Worm (Caenorhabditis elegans) whole organism, L2 larva: ENCODE measurements around the gene Y54G2A.11.

Experiments used
- C34F6.9 ChIP-seq: fragments of 150-350 bp; optimal IDR thresholded peaks from 2 replicates; lab custom pipeline; 2014; ENCODE audit warnings: missing biosample characterization, missing genetic modification characterization
- F13H6.1 ChIP-seq: sonication (generic microtip); optimal IDR thresholded peaks from 2 replicates; lab custom pipeline; 2016; ENCODE audit warnings: missing genetic modification characterization, missing compliant biosample characterization
- R02D3.7 ChIP-seq: fragments of 150-350 bp; optimal IDR thresholded peaks from 2 replicates; lab custom pipeline; 2014; ENCODE audit warnings: missing biosample characterization, missing genetic modification characterization
- Y55F3AM.14 ChIP-seq: fragments of 200-800 bp; sonication (Bioruptor generic); optimal IDR thresholded peaks from 2 replicates; lab custom pipeline; 2018; ENCODE audit warnings: mild to moderate bottlenecking, missing genetic modification characterization, missing compliant biosample characterization
- ZK546.5 ChIP-seq: sonication (generic microtip); optimal IDR thresholded peaks from 2 replicates; lab custom pipeline; 2017; ENCODE audit warnings: missing biosample characterization, missing genetic modification characterization
- alr-1 ChIP-seq: fragments of 150-350 bp; optimal IDR thresholded peaks from 2 replicates; lab custom pipeline; 2014; ENCODE audit warnings: missing biosample characterization, missing genetic modification characterization
- aly-2 ChIP-seq: fragments of 150-350 bp; optimal IDR thresholded peaks from 2 replicates; lab custom pipeline; 2014; ENCODE audit warnings: missing biosample characterization, missing genetic modification characterization
- ama-1 ChIP-seq: fragments of 150-350 bp; optimal IDR thresholded peaks from 2 replicates; lab custom pipeline; 2018; ENCODE audit warnings: inconsistent platforms
- blmp-1 ChIP-seq: sonication (generic microtip); optimal IDR thresholded peaks from 2 replicates; lab custom pipeline; 2017; ENCODE audit warnings: missing genetic modification characterization, mild to moderate bottlenecking, missing compliant biosample characterization, antibody characterized with exemption, moderate library complexity; ENCODE audit not compliant: insufficient read depth
- ceh-16 ChIP-seq: fragments of 150-350 bp; optimal IDR thresholded peaks from 2 replicates; lab custom pipeline; 2014; ENCODE audit warnings: missing biosample characterization, missing genetic modification characterization
- ceh-82 ChIP-seq: fragments of 150-350 bp; optimal IDR thresholded peaks from 2 replicates; lab custom pipeline; 2014; ENCODE audit warnings: missing biosample characterization, missing genetic modification characterization
- crh-2 ChIP-seq: sonication (generic microtip); optimal IDR thresholded peaks from 2 replicates; lab custom pipeline; 2017; ENCODE audit warnings: missing biosample characterization, missing genetic modification characterization
- dmd-4 ChIP-seq: sonication (generic microtip); optimal IDR thresholded peaks from 2 replicates; lab custom pipeline; 2017; ENCODE audit warnings: missing biosample characterization, missing genetic modification characterization
- fos-1 ChIP-seq: fragments of 150-350 bp; optimal IDR thresholded peaks from 2 replicates; lab custom pipeline; 2014; ENCODE audit warnings: missing biosample characterization, missing genetic modification characterization
- gmeb-1 ChIP-seq: fragments of 150-350 bp; optimal IDR thresholded peaks from 2 replicates; lab custom pipeline; 2014; ENCODE audit warnings: missing biosample characterization, missing genetic modification characterization
- lin-11 ChIP-seq: fragments of 150-350 bp; sonication (generic microtip); optimal IDR thresholded peaks from 2 replicates; lab custom pipeline; 2014; ENCODE audit warnings: missing biosample characterization, missing genetic modification characterization, inconsistent platforms, mixed read lengths
- lin-13 ChIP-seq: fragments of 150-350 bp; optimal IDR thresholded peaks from 2 replicates; lab custom pipeline; 2014; ENCODE audit warnings: missing biosample characterization, missing genetic modification reagents, missing genetic modification characterization
- lin-39 ChIP-seq: fragments of 150-350 bp; optimal IDR thresholded peaks from 2 replicates; lab custom pipeline; 2014; ENCODE audit warnings: missing biosample characterization, missing genetic modification reagents, missing genetic modification characterization
- lsy-2 ChIP-seq, 2 experiments: fragments of 150-350 bp in 1 of 2; sonication (generic microtip) in 1 of 2; optimal IDR thresholded peaks; 2 replicates each; lab custom pipeline; 2014 to 2017; ENCODE audit warnings: missing biosample characterization in 2 of 2, missing genetic modification characterization in 2 of 2
- mbf-1 ChIP-seq: sonication (generic microtip); optimal IDR thresholded peaks from 2 replicates; lab custom pipeline; 2017; ENCODE audit warnings: missing biosample characterization, missing genetic modification characterization
- mdl-1 ChIP-seq, 2 experiments: fragments of 150-350 bp in 1 of 2; sonication (generic microtip) in 1 of 2; optimal IDR thresholded peaks; 2 replicates each; lab custom pipeline; 2017; ENCODE audit warnings: missing biosample characterization in 2 of 2, missing genetic modification characterization in 2 of 2
- nhr-11 ChIP-seq: fragments of 150-350 bp; optimal IDR thresholded peaks from 2 replicates; lab custom pipeline; 2014; ENCODE audit warnings: missing biosample characterization, missing genetic modification characterization
- nhr-12 ChIP-seq: fragments of 150-350 bp; optimal IDR thresholded peaks from 2 replicates; lab custom pipeline; 2014; ENCODE audit warnings: missing biosample characterization, missing genetic modification characterization
- nhr-129 ChIP-seq: fragments of 150-350 bp; optimal IDR thresholded peaks from 2 replicates; lab custom pipeline; 2014; ENCODE audit warnings: missing biosample characterization, missing genetic modification characterization
- nhr-23 ChIP-seq: fragments of 150-350 bp; optimal IDR thresholded peaks from 2 replicates; lab custom pipeline; 2014; ENCODE audit warnings: missing biosample characterization, missing genetic modification reagents, missing genetic modification characterization
- nhr-237 ChIP-seq: fragments of 150-350 bp; optimal IDR thresholded peaks from 2 replicates; lab custom pipeline; 2014; ENCODE audit warnings: missing biosample characterization, missing genetic modification characterization
- nhr-25 ChIP-seq: fragments of 150-350 bp; sonication (generic microtip); optimal IDR thresholded peaks from 3 replicates; lab custom pipeline; 2014; ENCODE audit warnings: missing biosample characterization, missing genetic modification characterization
- nhr-6 ChIP-seq: fragments of 150-350 bp; optimal IDR thresholded peaks from 2 replicates; lab custom pipeline; 2014; ENCODE audit warnings: missing biosample characterization, missing genetic modification characterization
- nhr-77 ChIP-seq: fragments of 150-350 bp; optimal IDR thresholded peaks from 2 replicates; lab custom pipeline; 2014; ENCODE audit warnings: missing biosample characterization, missing genetic modification characterization
- skn-1 ChIP-seq: sonication (generic microtip); optimal IDR thresholded peaks from 2 replicates; lab custom pipeline; 2017; ENCODE audit warnings: missing biosample characterization, missing genetic modification characterization
- sma-9 ChIP-seq, 2 experiments: fragments of 150-350 bp in 1 of 2; sonication (generic microtip) in 1 of 2; optimal IDR thresholded peaks; 2 replicates each; lab custom pipeline; 2014 to 2016; ENCODE audit warnings: missing genetic modification characterization in 2 of 2, mild to moderate bottlenecking in 1 of 2, missing biosample characterization in 1 of 2, missing compliant biosample characterization in 1 of 2, missing genetic modification reagents in 1 of 2, moderate library complexity in 1 of 2
- snpc-4 ChIP-seq: fragments of 150-350 bp; optimal IDR thresholded peaks from 2 replicates; lab custom pipeline; 2014; ENCODE audit warnings: missing biosample characterization, missing genetic modification characterization
- unc-39 ChIP-seq: fragments of 150-350 bp; optimal IDR thresholded peaks from 2 replicates; lab custom pipeline; 2014; ENCODE audit warnings: missing biosample characterization, missing genetic modification characterization
- unc-55 ChIP-seq: fragments of 150-350 bp; sonication (generic microtip); optimal IDR thresholded peaks from 3 replicates; lab custom pipeline; 2014; ENCODE audit warnings: missing biosample characterization, missing genetic modification reagents, missing genetic modification characterization
- unc-62 ChIP-seq: fragments of 150-350 bp; optimal IDR thresholded peaks from 2 replicates; lab custom pipeline; 2014; ENCODE audit warnings: missing biosample characterization, missing genetic modification reagents, missing genetic modification characterization
- zag-1 ChIP-seq: fragments of 150-350 bp; optimal IDR thresholded peaks from 2 replicates; lab custom pipeline; 2014; ENCODE audit warnings: missing biosample characterization, missing genetic modification characterization
- ztf-1 ChIP-seq: fragments of 200-800 bp; sonication (Bioruptor generic); conservative IDR thresholded peaks from 2 replicates; pipeline ENCODE4 v1.3.6; 2022; ENCODE audit warnings: missing genetic modification characterization, missing compliant biosample characterization
- ztf-11 ChIP-seq: sonication (generic microtip); optimal IDR thresholded peaks from 2 replicates; lab custom pipeline; 2017; ENCODE audit warnings: missing biosample characterization, missing genetic modification characterization
- ztf-4 ChIP-seq: fragments of 150-350 bp; optimal IDR thresholded peaks from 2 replicates; lab custom pipeline; 2014; ENCODE audit warnings: missing biosample characterization, missing genetic modification characterization

Y54G2A.11 gene

ce11 chrIV:2773382-2773979, 1.9 kb upstream of the Y54G2A.11 start:
- TF ChIP-seq ztf-4 (tag; lab: Kevin White, UChicago) (no peak), nhr-12 (tag; lab: Kevin White, UChicago) (no peak), sma-9 (GFP tag; optimal IDR thresholded peaks at IDR 0.05; lab: Kevin White, UChicago) (peak; percentile 35), sma-9 (tag; optimal IDR thresholded peaks at IDR 0.05; lab: Kevin White, UChicago) (no peak), lin-39 (tag; lab: Kevin White, UChicago) (no peak), nhr-23 (no peak), snpc-4 (tag; lab: Kevin White, UChicago) (no peak), zag-1 (no peak), lin-13 (peak; percentile 15), ztf-1 (GFP tag; lab: Robert Waterston, UW) (no peak), ZK546.5 (tag; lab: Kevin White, UChicago) (no peak), R02D3.7 (tag; lab: Kevin White, UChicago) (no peak), skn-1 (tag; lab: Kevin White, UChicago) (no peak), nhr-25 (tag; lab: Kevin White, UChicago) (peak; percentile 35), nhr-77 (no peak), unc-62 (no peak), nhr-129 (tag; lab: Kevin White, UChicago) (peak; percentile 68), nhr-237 (tag; lab: Kevin White, UChicago) (no peak), F13H6.1 (tag; lab: Kevin White, UChicago) (no peak), ceh-16 (tag; lab: Kevin White, UChicago) (no peak), unc-39 (tag; lab: Kevin White, UChicago) (no peak), gmeb-1 (tag; lab: Kevin White, UChicago) (no peak), lsy-2 (tag; optimal IDR thresholded peaks at IDR 0.05; lab: Kevin White, UChicago) (peak in 1 of 2 experiments; percentile 29)

- peak; percentile 74 for TF ChIP-seq Y55F3AM.14
- TF ChIP-seq nhr-25 (tag; lab: Kevin White, UChicago) = peak; percentile 56
- TF ChIP-seq unc-39 (tag; lab: Kevin White, UChicago) = no peak
- no peak for TF ChIP-seq alr-1 (tag; lab: Kevin White, UChicago)
- peak; percentile 47 for TF ChIP-seq blmp-1 (tag; lab: Kevin White, UChicago)
- no peak for TF ChIP-seq lin-39 (tag; lab: Kevin White, UChicago)
- no peak for TF ChIP-seq ztf-11
These were observed 738 bp upstream of the Y54G2A.11 start for ce11 chrIV:2772209-2772851.

ce11 chrIV:2770835-2771234, 757 bp downstream of the Y54G2A.11 start:
- no peak for TF ChIP-seq nhr-129 (tag; lab: Kevin White, UChicago)
- TF ChIP-seq nhr-237 (tag; lab: Kevin White, UChicago) = no peak
- TF ChIP-seq Y55F3AM.14 = no peak
- TF ChIP-seq lsy-2 (tag; optimal IDR thresholded peaks at IDR 0.05; lab: Kevin White, UChicago) = no peak
- no peak for TF ChIP-seq nhr-6 (tag; lab: Kevin White, UChicago)
- TF ChIP-seq fos-1 (tag; lab: Kevin White, UChicago) = no peak
- TF ChIP-seq mbf-1 (tag; lab: Kevin White, UChicago) = no peak
- no peak for TF ChIP-seq nhr-11
- no peak for TF ChIP-seq ZK546.5 (tag; lab: Kevin White, UChicago)
- TF ChIP-seq nhr-25 (tag; lab: Kevin White, UChicago) = no peak
- TF ChIP-seq F13H6.1 (tag; lab: Kevin White, UChicago) = no peak
- TF ChIP-seq sma-9 (GFP tag; optimal IDR thresholded peaks at IDR 0.05; lab: Kevin White, UChicago) = no peak
- no peak for TF ChIP-seq sma-9 (tag; optimal IDR thresholded peaks at IDR 0.05; lab: Kevin White, UChicago)
- TF ChIP-seq unc-39 (tag; lab: Kevin White, UChicago) = no peak
- no peak for TF ChIP-seq ztf-11
- TF ChIP-seq ceh-82 (tag; lab: Kevin White, UChicago) = no peak
- TF ChIP-seq, all 48 proteins: peak for 0

- no peak for TF ChIP-seq nhr-6 (tag; lab: Kevin White, UChicago)
- TF ChIP-seq zag-1 = no peak
- TF ChIP-seq C34F6.9 = no peak
- no peak for TF ChIP-seq nhr-12 (tag; lab: Kevin White, UChicago)
- no peak for TF ChIP-seq ama-1 (lab: Kevin White, UChicago)
- no peak for TF ChIP-seq ceh-16 (tag; lab: Kevin White, UChicago)
- TF ChIP-seq dmd-4 (tag; lab: Kevin White, UChicago) = no peak
- TF ChIP-seq nhr-23 = no peak
- TF ChIP-seq lin-11 (tag; lab: Kevin White, UChicago) = no peak
- no peak for TF ChIP-seq nhr-25 (tag; lab: Kevin White, UChicago)
- TF ChIP-seq ztf-11 = no peak
- TF ChIP-seq unc-55 (GFP tag; lab: Kevin White, UChicago) = no peak
- TF ChIP-seq nhr-129 (tag; lab: Kevin White, UChicago) = no peak
- TF ChIP-seq aly-2 = no peak
- TF ChIP-seq nhr-77 = no peak
- no peak for TF ChIP-seq F13H6.1 (tag; lab: Kevin White, UChicago)
- TF ChIP-seq unc-39 (tag; lab: Kevin White, UChicago) = no peak
- TF ChIP-seq mdl-1 (tag; optimal IDR thresholded peaks at IDR 0.05; lab: Kevin White, UChicago) = no peak
- TF ChIP-seq crh-2 = no peak
These were observed 1.5 kb downstream of the Y54G2A.11 start for ce11 chrIV:2770067-2770466.
